Worm (Caenorhabditis elegans): Measurements from ENCODE around the gene fln-2.
A peak's percentile ranks its signal among the peaks of the same experiment; 100 is the strongest.

Gene fln-2

DNA sequence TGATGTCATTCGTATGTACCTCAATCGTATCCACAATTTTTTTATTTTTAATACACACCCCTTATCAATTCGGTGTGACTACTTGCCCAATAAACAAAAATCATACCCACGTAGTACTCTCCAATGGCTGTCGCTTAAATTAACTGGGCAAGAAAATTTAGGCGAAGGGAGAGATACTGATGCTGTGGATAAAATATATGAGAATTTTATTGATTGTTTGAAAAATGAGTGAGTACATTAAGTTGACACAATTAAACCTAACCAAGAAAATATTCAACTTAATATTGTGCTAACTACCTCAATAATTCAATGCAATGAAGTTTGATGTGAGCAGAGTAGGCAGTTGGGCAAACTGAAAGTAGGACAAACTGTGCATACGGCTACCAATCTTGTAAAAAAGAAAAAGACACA lies 68.2 kb downstream of the fln-2 start (continued):
- TF ChIP-seq ces-1 (GFP tag; optimal IDR thresholded peaks at IDR 0.05) (peak; percentile 96), Y5F2A.4 (GFP tag; optimal IDR thresholded peaks at IDR 0.05) (peak; percentile 95), mdt-29 (GFP tag; IDR thresholded peaks at IDR 0.05) (peak; percentile 95), F10B5.3 (tag; optimal IDR thresholded peaks at IDR 0.05) (peak; percentile 96), nhr-76 (tag; optimal IDR thresholded peaks at IDR 0.05) (peak; percentile 85), php-3 (GFP tag; IDR thresholded peaks at IDR 0.05) (peak; percentile 98), lir-3 (tag; optimal IDR thresholded peaks at IDR 0.05) (peak; percentile 95), nhr-111 (GFP tag; optimal IDR thresholded peaks at IDR 0.05) (peak; percentile 3), T20F7.1 (GFP tag; optimal IDR thresholded peaks at IDR 0.05) (peak; percentile 93), arid-1 (GFP tag; conservative IDR thresholded peaks at IDR 0.05) (peak; percentile 90), unc-39 (tag; optimal IDR thresholded peaks at IDR 0.05) (peak; percentile 98), mxl-3 (GFP tag; optimal IDR thresholded peaks at IDR 0.05) (peak; percentile 95), F44E2.7 (GFP tag; IDR thresholded peaks at IDR 0.05) (no peak), unc-130 (GFP tag; optimal IDR thresholded peaks at IDR 0.05) (peak; percentile 1)

DNA sequence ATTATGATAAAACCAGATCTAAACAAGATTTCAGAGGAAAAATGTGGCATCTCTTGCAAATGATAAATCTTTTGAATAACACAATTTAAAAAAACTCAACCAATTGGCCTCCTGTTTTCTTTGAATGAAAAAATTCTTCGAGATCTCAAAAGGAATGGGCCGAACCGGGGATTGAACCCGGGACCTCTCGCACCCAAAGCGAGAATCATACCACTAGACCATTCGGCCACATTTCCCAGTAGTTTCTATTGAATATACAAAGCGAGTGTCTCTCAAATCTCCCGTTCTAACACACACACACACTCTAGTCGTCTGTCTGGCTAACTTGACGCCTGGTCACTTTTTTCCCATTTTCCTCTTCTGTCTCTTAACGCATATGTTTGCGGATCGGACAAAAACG lies 70.1 kb downstream of the fln-2 start:
- TF ChIP-seq ZK546.5 (tag; optimal IDR thresholded peaks at IDR 0.05) = no peak
- no peak for TF ChIP-seq zag-1 (tag; optimal IDR thresholded peaks at IDR 0.05)
- TF ChIP-seq ceh-62 (tag; optimal IDR thresholded peaks at IDR 0.05) = no peak
- TF ChIP-seq nhr-11 (tag; optimal IDR thresholded peaks at IDR 0.05) = peak; percentile 31
- peak; percentile 35 for TF ChIP-seq fkh-10 (GFP tag; optimal IDR thresholded peaks at IDR 0.05)
- no peak; the same call in 1 of the 2 replicates for TF ChIP-seq lin-38 (GFP tag; IDR thresholded peaks at IDR 0.05)
- peak; percentile 79 for TF ChIP-seq ztf-7 (tag; optimal IDR thresholded peaks at IDR 0.05)
- TF ChIP-seq mes-2 (tag; optimal IDR thresholded peaks at IDR 0.05; ENCODE audit: poor library complexity, severe bottlenecking) = peak; percentile 78
- TF ChIP-seq F49E8.2 (tag; optimal IDR thresholded peaks at IDR 0.05; ENCODE audit: borderline replicate concordance) = peak; percentile 21
- peak; percentile 89 for TF ChIP-seq madf-9 (GFP tag; conservative IDR thresholded peaks at IDR 0.05)
- peak; percentile 81 for TF ChIP-seq spr-1 (tag; optimal IDR thresholded peaks at IDR 0.05)
- TF ChIP-seq rbr-2 (tag; optimal IDR thresholded peaks at IDR 0.05) = peak; percentile 86
- TF ChIP-seq nhr-76 (tag; optimal IDR thresholded peaks at IDR 0.05) = no peak
- 0 out of 2 replicates have a peak, but pooled peaks have one; percentile 31 for TF ChIP-seq php-3 (GFP tag; IDR thresholded peaks at IDR 0.05)
- peak; percentile 59 for TF ChIP-seq hlh-11 (tag; optimal IDR thresholded peaks at IDR 0.05)
- TF ChIP-seq gei-8 (GFP tag; optimal IDR thresholded peaks at IDR 0.05) = peak; percentile 81
- peak; percentile 52 for TF ChIP-seq ceh-32 (tag; optimal IDR thresholded peaks at IDR 0.05; ENCODE audit: poor library complexity)
- peak; percentile 84 for TF ChIP-seq nhr-41 (GFP tag; IDR thresholded peaks at IDR 0.05)
- TF ChIP-seq mxl-3 (GFP tag; optimal IDR thresholded peaks at IDR 0.05) = peak; percentile 25
- no peak for TF ChIP-seq cey-2 (tag; optimal IDR thresholded peaks at IDR 0.05; ENCODE audit: borderline replicate concordance, insufficient read depth)
- TF ChIP-seq unc-130 (GFP tag; optimal IDR thresholded peaks at IDR 0.05) = peak; percentile 1
- peak; percentile 89 for TF ChIP-seq F37D6.2 (tag; optimal IDR thresholded peaks at IDR 0.05)
- no peak for TF ChIP-seq skn-1 (tag; optimal IDR thresholded peaks at IDR 0.05)
- TF ChIP-seq aly-2 (tag; optimal IDR thresholded peaks at IDR 0.05) = no peak
- no peak for TF ChIP-seq snpc-4 (tag; optimal IDR thresholded peaks at IDR 0.05)
- peak; percentile 55 for TF ChIP-seq zfp-2 (tag; optimal IDR thresholded peaks at IDR 0.05)
- peak; percentile 57; the same call in 1 of the 2 replicates for TF ChIP-seq dmd-9 (GFP tag; IDR thresholded peaks at IDR 0.05)
- peak; percentile 79 for TF ChIP-seq lin-1 (GFP tag; IDR thresholded peaks at IDR 0.05)
- TF ChIP-seq ctbp-1 (GFP tag; IDR thresholded peaks at IDR 0.05) = peak; percentile 93
- peak; percentile 44 for TF ChIP-seq F10B5.3 (tag; optimal IDR thresholded peaks at IDR 0.05)
- no peak for TF ChIP-seq F44E2.7 (GFP tag; IDR thresholded peaks at IDR 0.05)
- peak; percentile 82 for TF ChIP-seq ceh-20 (GFP tag; IDR thresholded peaks at IDR 0.05)
- peak in 1 of 2 experiments; percentile 59 for TF ChIP-seq mdl-1 (tag; optimal IDR thresholded peaks at IDR 0.05)
- TF ChIP-seq lin-15B (tag; optimal IDR thresholded peaks at IDR 0.05) = no peak
- TF ChIP-seq hif-1 (tag; optimal IDR thresholded peaks at IDR 0.05) = peak in 1 of 2 experiments; percentile 40
- TF ChIP-seq unc-39 (tag; optimal IDR thresholded peaks at IDR 0.05) = no peak
- TF ChIP-seq lir-3 (tag; optimal IDR thresholded peaks at IDR 0.05) = peak; percentile 79
- no peak; the same call in 1 of the 2 replicates for TF ChIP-seq dmd-6 (GFP tag; IDR thresholded peaks at IDR 0.05)
- TF ChIP-seq ZK337.2 (GFP tag; IDR thresholded peaks at IDR 0.05) = peak; percentile 67
- TF ChIP-seq spr-3 (GFP tag; optimal IDR thresholded peaks at IDR 0.05) = peak; percentile 19
- peak; percentile 71 for TF ChIP-seq ceh-44 (GFP tag; IDR thresholded peaks at IDR 0.05)
